Worm (Caenorhabditis elegans) whole organism, young adult: ENCODE measurements around the gene rbm-25.

Experiments
- B0035.1 ChIP-seq: sonication (generic microtip); optimal IDR thresholded peaks from 2 replicates; lab custom pipeline; 2016; ENCODE audit warnings: missing genetic modification characterization, mild to moderate bottlenecking, missing compliant biosample characterization, missing genotype, missing genetic modification reagents
- C17E4.6 ChIP-seq: fragments of 200-800 bp; sonication (Bioruptor generic); IDR thresholded peaks from 2 replicates; pipeline ENCODE4 v1.3.6; 2022; ENCODE audit warnings: missing genetic modification reagents, missing genetic modification characterization, missing compliant biosample characterization
- F22D6.2 ChIP-seq: sonication (generic microtip); optimal IDR thresholded peaks from 2 replicates; lab custom pipeline; 2016; ENCODE audit warnings: mild to moderate bottlenecking, missing genetic modification characterization, missing compliant biosample characterization
- F23B12.7 ChIP-seq: sonication (generic microtip); optimal IDR thresholded peaks from 2 replicates; lab custom pipeline; 2017; ENCODE audit warnings: missing genetic modification characterization, mild to moderate bottlenecking, missing compliant biosample characterization, antibody characterized with exemption, moderate library complexity; ENCODE audit not compliant: insufficient read depth
- F33H1.4 ChIP-seq: fragments of 200-800 bp; sonication (Bioruptor generic); IDR thresholded peaks from 2 replicates; pipeline ENCODE4 v1.3.6; 2022; ENCODE audit warnings: missing genetic modification reagents, missing genetic modification characterization, missing compliant biosample characterization
- F57C9.4 ChIP-seq: sonication (generic microtip); optimal IDR thresholded peaks from 2 replicates; lab custom pipeline; 2017; ENCODE audit warnings: mild to moderate bottlenecking, missing genetic modification characterization, missing compliant biosample characterization
- T07F8.4 ChIP-seq: sonication (generic microtip); optimal IDR thresholded peaks from 2 replicates; lab custom pipeline; 2016; ENCODE audit warnings: mild to moderate bottlenecking, missing genetic modification characterization, moderate library complexity, missing compliant biosample characterization
- ama-1 ChIP-seq, 3 experiments: fragments of 150-350 bp in 1 of 3; sonication (generic microtip) in 2 of 3; optimal IDR thresholded peaks; 2 replicates each; lab custom pipeline; 2014 to 2018; ENCODE audit warnings: missing biosample characterization in 2 of 3, missing genetic modification characterization in 2 of 3, missing genetic modification reagents in 2 of 3
- attf-5 ChIP-seq: fragments of 200-800 bp; sonication (Bioruptor generic); optimal IDR thresholded peaks from 2 replicates; lab custom pipeline; 2018; ENCODE audit warnings: mild to moderate bottlenecking, missing genetic modification characterization, missing compliant biosample characterization
- bed-2 ChIP-seq: fragments of 200-800 bp; sonication (Bioruptor generic); IDR thresholded peaks from 2 replicates; pipeline ENCODE4 v1.3.6; 2022; ENCODE audit warnings: missing genetic modification reagents, missing genetic modification characterization, missing compliant biosample characterization
- ceh-27 ChIP-seq: fragments of 200-800 bp; sonication (Bioruptor generic); optimal IDR thresholded peaks from 2 replicates; lab custom pipeline; 2018; ENCODE audit warnings: mild to moderate bottlenecking, missing genetic modification characterization, moderate library complexity, missing compliant biosample characterization
- ceh-91 ChIP-seq: fragments of 200-800 bp; sonication (Bioruptor generic); IDR thresholded peaks from 2 replicates; pipeline ENCODE4 v1.3.6; 2022; ENCODE audit warnings: missing genetic modification reagents, missing genetic modification characterization, missing compliant biosample characterization
- chd-7 ChIP-seq: sonication (generic microtip); optimal IDR thresholded peaks from 2 replicates; lab custom pipeline; 2016; ENCODE audit warnings: mild to moderate bottlenecking, missing genetic modification characterization, moderate library complexity, missing compliant biosample characterization
- die-1 ChIP-seq: sonication (generic microtip); optimal IDR thresholded peaks from 2 replicates; lab custom pipeline; 2016; ENCODE audit warnings: missing genotype, mild to moderate bottlenecking, missing genetic modification characterization, missing compliant biosample characterization
- dpl-1 ChIP-seq: fragments of 150-350 bp; optimal IDR thresholded peaks from 2 replicates; lab custom pipeline; 2014; ENCODE audit warnings: missing biosample characterization, missing genetic modification reagents, missing genetic modification characterization
- egl-18 ChIP-seq: fragments of 200-800 bp; sonication (Bioruptor generic); IDR thresholded peaks from 2 replicates; pipeline ENCODE4 v1.3.6; 2022; ENCODE audit warnings: missing genetic modification reagents, missing genetic modification characterization, missing compliant biosample characterization
- ekl-4 ChIP-seq: fragments of 200-800 bp; sonication (Bioruptor generic); IDR thresholded peaks from 2 replicates; pipeline ENCODE4 v1.3.6; 2022; ENCODE audit warnings: missing genetic modification reagents, missing genetic modification characterization, missing compliant biosample characterization
- fkh-3 ChIP-seq: sonication (generic microtip); optimal IDR thresholded peaks from 2 replicates; lab custom pipeline; 2016; ENCODE audit warnings: mild to moderate bottlenecking, missing genetic modification characterization, missing compliant biosample characterization
- hrde-1 ChIP-seq: sonication (generic microtip); optimal IDR thresholded peaks from 2 replicates; lab custom pipeline; 2016; ENCODE audit warnings: missing genetic modification characterization, mild to moderate bottlenecking, missing compliant biosample characterization, moderate library complexity, missing genotype, missing genetic modification reagents, borderline replicate concordance
- let-526 ChIP-seq: fragments of 200-800 bp; sonication (Bioruptor generic); IDR thresholded peaks from 2 replicates; pipeline ENCODE4 v1.3.6; 2022; ENCODE audit warnings: missing genetic modification reagents, missing genetic modification characterization, missing compliant biosample characterization
- lin-26 ChIP-seq: fragments of 200-800 bp; sonication (Bioruptor generic); IDR thresholded peaks from 2 replicates; pipeline ENCODE4 v1.3.6; 2022; ENCODE audit warnings: missing genetic modification reagents, missing genetic modification characterization, missing compliant biosample characterization
- lsy-27 ChIP-seq: sonication (generic microtip); optimal IDR thresholded peaks from 2 replicates; lab custom pipeline; 2017; ENCODE audit warnings: missing genetic modification characterization, mild to moderate bottlenecking, missing compliant biosample characterization, antibody characterized with exemption, missing genotype, borderline replicate concordance; ENCODE audit not compliant: insufficient read depth
- madf-10 ChIP-seq: sonication (generic microtip); optimal IDR thresholded peaks from 2 replicates; lab custom pipeline; 2016; ENCODE audit warnings: mild to moderate bottlenecking, missing genetic modification characterization, missing compliant biosample characterization
- madf-3 ChIP-seq: fragments of 200-800 bp; sonication (Bioruptor generic); IDR thresholded peaks from 2 replicates; pipeline ENCODE4 v1.3.6; 2022; ENCODE audit warnings: missing genetic modification reagents, missing genetic modification characterization, missing compliant biosample characterization
- mcd-1 ChIP-seq: fragments of 200-800 bp; sonication (Bioruptor generic); IDR thresholded peaks from 2 replicates; pipeline ENCODE4 v1.3.6; 2022; ENCODE audit warnings: missing genetic modification reagents, missing genetic modification characterization, missing compliant biosample characterization
- nfya-2 ChIP-seq: fragments of 200-800 bp; sonication (Bioruptor generic); IDR thresholded peaks from 2 replicates; pipeline ENCODE4 v1.3.6; 2022; ENCODE audit warnings: missing genetic modification reagents, missing genetic modification characterization, missing compliant biosample characterization
- nfyb-1 ChIP-seq: fragments of 200-800 bp; sonication (Bioruptor generic); IDR thresholded peaks from 2 replicates; pipeline ENCODE4 v1.3.6; 2022; ENCODE audit warnings: missing genetic modification reagents, missing genetic modification characterization, missing compliant biosample characterization
- pha-4 ChIP-seq: fragments of 150-350 bp; sonication (generic microtip); optimal IDR thresholded peaks from 2 replicates; lab custom pipeline; 2014; ENCODE audit warnings: missing biosample characterization, missing genetic modification reagents, missing genetic modification characterization
- rcor-1 ChIP-seq: fragments of 200-800 bp; sonication (Bioruptor generic); IDR thresholded peaks from 2 replicates; pipeline ENCODE4 v1.3.6; 2022; ENCODE audit warnings: missing genetic modification reagents, missing genetic modification characterization, missing compliant biosample characterization
- snpc-4 ChIP-seq, 5 experiments: fragments of 150-350 bp in 1 of 5; sonication (generic microtip) in 4 of 5; optimal IDR thresholded peaks; 2 replicates each; lab custom pipeline; 2014 to 2018; ENCODE audit warnings: missing genetic modification characterization in 5 of 5, missing biosample characterization in 3 of 5, antibody characterized with exemption in 2 of 5, mild to moderate bottlenecking in 2 of 5, missing compliant biosample characterization in 2 of 5, missing genotype in 2 of 5, moderate library complexity in 2 of 5, missing genetic modification reagents in 1 of 5
- somi-1 ChIP-seq: fragments of 200-800 bp; sonication (Bioruptor generic); optimal IDR thresholded peaks from 2 replicates; lab custom pipeline; 2018; ENCODE audit warnings: mild to moderate bottlenecking, missing genetic modification characterization, missing compliant biosample characterization
- sptf-2 ChIP-seq: fragments of 200-800 bp; sonication (Bioruptor generic); optimal IDR thresholded peaks from 2 replicates; lab custom pipeline; 2018; ENCODE audit warnings: mild to moderate bottlenecking, missing genetic modification characterization, missing compliant biosample characterization
- unc-62 ChIP-seq: fragments of 150-350 bp; optimal IDR thresholded peaks from 2 replicates; lab custom pipeline; 2014; ENCODE audit warnings: missing biosample characterization, missing genetic modification reagents, missing genetic modification characterization
- ztf-26 ChIP-seq: sonication (generic microtip); optimal IDR thresholded peaks from 2 replicates; lab custom pipeline; 2017; ENCODE audit warnings: missing genetic modification characterization, missing compliant biosample characterization

The rbm-25 gene

ce11 chrV:12548830-12549229 is 50.8 kb downstream of the rbm-25 start:
- TF ChIP-seq ama-1 (optimal IDR thresholded peaks at IDR 0.05; lab: Kevin White, UChicago) (peak; percentile 73), ama-1 (GFP tag; optimal IDR thresholded peaks at IDR 0.05; lab: Kevin White, UChicago) (no peak), rcor-1 (GFP tag; lab: Robert Waterston, UW) (peak; percentile 10; the same call in 1 of the 2 replicates), ztf-26 (tag; lab: Kevin White, UChicago) (peak; percentile 18), nfyb-1 (GFP tag; lab: Robert Waterston, UW) (peak; percentile 59; the same call in 1 of the 2 replicates), attf-5 (GFP tag; lab: Kevin White, UChicago) (no peak), C17E4.6 (GFP tag; lab: Robert Waterston, UW) (no peak), lsy-27 (tag; lab: Kevin White, UChicago) (no peak)

ce11 chrV:12549604-12550003 is 51.6 kb downstream of the rbm-25 start:
- no peak for TF ChIP-seq let-526 (GFP tag; lab: Robert Waterston, UW)
- TF ChIP-seq nfya-2 (GFP tag; lab: Robert Waterston, UW): no peak
- no peak for TF ChIP-seq unc-62 (GFP tag; lab: Kevin White, UChicago)
- no peak for TF ChIP-seq B0035.1 (tag; lab: Kevin White, UChicago)
- TF ChIP-seq ama-1 (optimal IDR thresholded peaks at IDR 0.05; lab: Kevin White, UChicago): peak; percentile 81
- no peak for TF ChIP-seq ama-1 (GFP tag; optimal IDR thresholded peaks at IDR 0.05; lab: Kevin White, UChicago)
- TF ChIP-seq hrde-1 (tag; lab: Kevin White, UChicago): no peak
- no peak for TF ChIP-seq sptf-2 (GFP tag; lab: Kevin White, UChicago)
- TF ChIP-seq fkh-3: no peak
- no peak for TF ChIP-seq pha-4
- TF ChIP-seq somi-1 (GFP tag; lab: Kevin White, UChicago): no peak
- no peak for TF ChIP-seq F33H1.4 (GFP tag; lab: Robert Waterston, UW)
- no peak for TF ChIP-seq madf-3 (GFP tag; lab: Robert Waterston, UW)
- TF ChIP-seq snpc-4 (GFP tag; optimal IDR thresholded peaks at IDR 0.05; lab: Kevin White, UChicago): no peak
- TF ChIP-seq snpc-4 (tag; optimal IDR thresholded peaks at IDR 0.05; lab: Kevin White, UChicago): no peak
- TF ChIP-seq ceh-91: no peak
- TF ChIP-seq chd-7: peak; percentile 5
- no peak for TF ChIP-seq ceh-27 (GFP tag; lab: Kevin White, UChicago)
- no peak for TF ChIP-seq madf-10 (tag; lab: Kevin White, UChicago)
- TF ChIP-seq F22D6.2 (tag; lab: Kevin White, UChicago): no peak
- 0 out of 2 replicates have a peak, but pooled peaks have one; percentile 15 for TF ChIP-seq mcd-1 (GFP tag; lab: Robert Waterston, UW)
- no peak for TF ChIP-seq ztf-26 (tag; lab: Kevin White, UChicago)
- no peak for TF ChIP-seq T07F8.4
- TF ChIP-seq egl-18: no peak
- no peak for TF ChIP-seq die-1
- TF ChIP-seq bed-2: no peak
- no peak for TF ChIP-seq F57C9.4 (tag; lab: Kevin White, UChicago)
- TF ChIP-seq F23B12.7 (tag; lab: Kevin White, UChicago): no peak

- peak; percentile 39; the same call in 1 of the 2 replicates for TF ChIP-seq lin-26
- peak; percentile 61 for TF ChIP-seq ama-1 (optimal IDR thresholded peaks at IDR 0.05; lab: Kevin White, UChicago)
- TF ChIP-seq ama-1 (GFP tag; optimal IDR thresholded peaks at IDR 0.05; lab: Kevin White, UChicago): no peak
- no peak for TF ChIP-seq dpl-1 (GFP tag; lab: Kevin White, UChicago)
- TF ChIP-seq ekl-4: no peak
Observed at ce11 chrV:12550036-12550626, 52.1 kb downstream of the rbm-25 start, which contains the start of gene F45D3.3. TSS of gene F45D3.3 (minus strand) at chrV:12550385.
